Fruit fly (Drosophila melanogaster) whole organism, adult: ENCODE results near the gene Lectin-galC1.

ENCODE experiments used
- kay ChIP-seq: fragments of 200-800 bp; sonication (Bioruptor generic); peaks from one replicate; lab custom pipeline; 2016; ENCODE audit warnings: missing biosample characterization, missing genetic modification characterization, borderline replicate concordance
- pad ChIP-seq: fragments of 200-800 bp; sonication (Bioruptor generic); optimal IDR thresholded peaks from 3 replicates; lab custom pipeline; 2017; ENCODE audit warnings: missing biosample characterization, missing genetic modification characterization, mild to moderate bottlenecking, moderate library complexity, missing genetic modification reagents
- tj ChIP-seq: fragments of 200-800 bp; sonication (Bioruptor generic); optimal IDR thresholded peaks from 3 replicates; lab custom pipeline; 2017; ENCODE audit warnings: missing biosample characterization, mild to moderate bottlenecking, missing genetic modification characterization, moderate library complexity

The Lectin-galC1 gene

dm6 chr2L:19463824-19464317, 46.6 kb downstream of the Lectin-galC1 start, which contains the start of gene tj:
TSS of gene tj (plus strand) at chr2L:19464267.
- peak; percentile 87 for TF ChIP-seq tj (GFP tag; lab: Kevin White, UChicago)
- TF ChIP-seq kay (GFP tag; lab: Kevin White, UChicago) = no peak
- peak; percentile 58 for TF ChIP-seq pad (GFP tag; lab: Kevin White, UChicago)
